Worm (Caenorhabditis elegans) whole organism, L4/young adult: ENCODE measurements around the gene srw-68.

ENCODE experiments used
- W03F9.2 ChIP-seq: fragments of 150-350 bp; optimal IDR thresholded peaks from 2 replicates; lab custom pipeline; 2014; ENCODE audit warnings: missing biosample characterization, missing genetic modification characterization
- dao-5 ChIP-seq: sonication (generic microtip); optimal IDR thresholded peaks from 2 replicates; lab custom pipeline; 2016; ENCODE audit warnings: missing genotype, missing genetic modification characterization, moderate library complexity, missing compliant biosample characterization

- TF ChIP-seq dao-5 (no peak), W03F9.2 (tag; lab: Kevin White, UChicago) (no peak)
These were observed 9.3 kb downstream of the srw-68 start, which contains the start of gene srw-67 for ce11 chrV:7417018-7417716.
